Worm (Caenorhabditis elegans): ENCODE results near the gene Y51B9A.5.

DNA sequence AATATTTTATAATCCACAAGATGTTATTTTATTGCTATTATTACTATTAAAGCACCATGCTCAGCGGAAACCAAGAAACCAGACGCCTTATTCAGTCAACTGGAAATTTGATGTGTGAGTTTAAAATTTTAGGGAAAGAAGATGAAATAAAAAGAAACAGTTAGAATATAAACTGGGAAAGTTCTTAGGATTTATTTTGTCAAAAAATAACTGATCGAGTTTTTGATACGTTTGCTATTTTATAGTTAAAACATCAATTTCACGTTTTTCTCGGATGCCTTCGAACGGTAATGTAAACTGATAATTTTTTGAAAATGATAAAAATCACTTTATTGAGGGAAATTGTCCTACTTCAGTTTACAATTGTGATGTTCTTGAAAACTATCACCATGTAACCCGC is 31.6 kb upstream of the Y51B9A.5 start, which contains the start of gene C06C3.3:
- TF ChIP-seq ham-2 (GFP tag; optimal IDR thresholded peaks at IDR 0.05) = no peak
- no peak for TF ChIP-seq nhr-2 (tag; optimal IDR thresholded peaks at IDR 0.05)
- no peak for TF ChIP-seq mls-2 (tag; optimal IDR thresholded peaks at IDR 0.05)
- no peak for TF ChIP-seq nhr-237 (tag; optimal IDR thresholded peaks at IDR 0.05)
- no peak for TF ChIP-seq unc-62 (GFP tag; optimal IDR thresholded peaks at IDR 0.05)
- no peak for TF ChIP-seq elt-1 (tag; optimal IDR thresholded peaks at IDR 0.05; ENCODE audit: borderline replicate concordance, insufficient read depth)
- no peak for TF ChIP-seq lin-13 (tag; optimal IDR thresholded peaks at IDR 0.05)
